Fruit fly (Drosophila melanogaster): ENCODE results near the gene Nup107.

The Nup107 gene

DNA sequence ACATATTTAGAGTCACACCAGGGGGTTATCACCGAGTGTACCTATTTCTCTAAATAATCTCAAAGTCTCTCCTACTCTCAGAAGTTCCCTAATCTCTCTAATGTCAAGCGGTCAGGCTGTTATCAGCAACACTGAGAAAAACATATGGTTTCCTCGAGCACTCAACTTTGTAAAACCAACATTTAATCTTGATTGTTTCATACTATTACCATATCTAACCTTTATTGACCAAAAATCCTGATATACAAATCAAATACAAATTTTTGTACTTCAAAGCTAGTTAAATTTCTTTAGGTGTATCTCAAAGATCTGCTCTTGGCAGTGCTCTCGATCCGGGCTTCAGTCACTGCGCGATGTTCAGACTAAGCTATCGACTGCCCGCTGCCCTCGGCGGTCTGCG, 32.6 kb downstream of the Nup107 start, which contains the start of gene CG6415 (continued):
- no peak for TF ChIP-seq CG3032 (tag; optimal IDR thresholded peaks at IDR 0.05)
- no peak for TF ChIP-seq CG7368 (GFP tag; optimal IDR thresholded peaks at IDR 0.05)
- peak; percentile 58 for TF ChIP-seq vri (GFP tag; optimal IDR thresholded peaks at IDR 0.05)
- peak; percentile 71 for TF ChIP-seq CG15336 (GFP tag; IDR thresholded peaks at IDR 0.05)
- TF ChIP-seq CG16779 (tag; optimal IDR thresholded peaks at IDR 0.05) = no peak
- peak; percentile 5 for TF ChIP-seq dac (GFP tag; optimal IDR thresholded peaks at IDR 0.05)
- TF ChIP-seq CG11762 (GFP tag; optimal IDR thresholded peaks at IDR 0.05; ENCODE audit: insufficient read depth) = no peak
- no peak for TF ChIP-seq CG34406 (GFP tag; optimal IDR thresholded peaks at IDR 0.05)
- peak; percentile 48 for TF ChIP-seq CG4318 (GFP tag; optimal IDR thresholded peaks at IDR 0.05)
- TF ChIP-seq CG8632 (GFP tag; optimal IDR thresholded peaks at IDR 0.05) = no peak
- no peak for TF ChIP-seq Lpt (GFP tag; optimal IDR thresholded peaks at IDR 0.05)
- no peak for TF ChIP-seq CG6792 (GFP tag; optimal IDR thresholded peaks at IDR 0.05)
- peak; percentile 71 for TF ChIP-seq Hr4 (GFP tag; optimal IDR thresholded peaks at IDR 0.05)
- TF ChIP-seq Sox102F (GFP tag; optimal IDR thresholded peaks at IDR 0.05) = no peak
- no peak for TF ChIP-seq fd85E (GFP tag; optimal IDR thresholded peaks at IDR 0.05)
- TF ChIP-seq salr (GFP tag; optimal IDR thresholded peaks at IDR 0.05) = no peak
- TF ChIP-seq Met (GFP tag; optimal IDR thresholded peaks at IDR 0.05) = peak; percentile 34

DNA sequence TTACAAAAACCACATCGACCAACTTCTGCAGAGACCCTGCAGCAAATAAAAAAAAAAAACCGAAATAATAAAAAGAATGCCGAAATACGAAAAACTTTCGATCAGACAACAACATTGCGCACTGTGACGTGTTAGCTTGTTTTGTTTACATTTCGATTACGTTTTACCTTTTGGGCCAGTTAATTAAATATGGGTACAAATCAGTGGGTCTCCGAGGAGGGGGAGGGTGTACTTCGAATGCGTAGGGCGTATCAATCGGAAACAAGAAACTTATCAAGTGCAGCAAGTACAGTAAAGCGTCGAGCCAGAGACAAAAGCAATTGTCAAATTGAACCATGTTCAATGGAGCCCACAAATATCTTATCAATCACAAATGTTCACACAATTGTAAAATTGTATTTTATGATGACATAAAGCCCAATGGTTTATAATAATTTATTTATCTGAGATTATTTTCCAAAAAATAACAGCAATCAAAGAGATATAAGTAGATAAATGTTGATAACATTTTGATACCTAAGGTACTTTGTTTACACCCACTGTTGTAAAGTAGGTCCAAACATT, 34.3 kb downstream of the Nup107 start, which contains the start of gene Lip1:
Lip1 (minus strand) TSS at position 46 of the 564 bp plus-strand sequence.
- peak; percentile 15 for TF ChIP-seq fkh (GFP tag; optimal IDR thresholded peaks at IDR 0.05)
- no peak for TF ChIP-seq CG15336 (GFP tag; IDR thresholded peaks at IDR 0.05)
- TF ChIP-seq Eip93F (GFP tag; optimal IDR thresholded peaks at IDR 0.05) = no peak
- no peak for TF ChIP-seq cyc (GFP tag; optimal IDR thresholded peaks at IDR 0.05)
- TF ChIP-seq Met (GFP tag; optimal IDR thresholded peaks at IDR 0.05) = no peak
- peak; percentile 23 for TF ChIP-seq svp (GFP tag)

- TF ChIP-seq CG6276 (GFP tag; optimal IDR thresholded peaks at IDR 0.05) (no peak), svp (GFP tag) (peak; percentile 18), CG31627 (GFP tag; optimal IDR thresholded peaks at IDR 0.05) (no peak), CG32006 (GFP tag; optimal IDR thresholded peaks at IDR 0.05) (peak; percentile 27), topi (GFP tag; optimal IDR thresholded peaks at IDR 0.05) (no peak), CG4318 (GFP tag; optimal IDR thresholded peaks at IDR 0.05) (no peak), CG11294 (GFP tag; IDR thresholded peaks at IDR 0.05) (no peak), Eip75B (GFP tag; optimal IDR thresholded peaks at IDR 0.05) (no peak), Eip78C (GFP tag) (peak; percentile 81), cyc (GFP tag; optimal IDR thresholded peaks at IDR 0.05) (no peak), CG6163 (GFP tag; IDR thresholded peaks at IDR 0.05) (no peak), eg (GFP tag; IDR thresholded peaks at IDR 0.05) (0 out of 3 replicates have a peak, but pooled peaks have one; percentile 13), CG8119 (GFP tag; IDR thresholded peaks at IDR 0.05) (no peak), salr (GFP tag; optimal IDR thresholded peaks at IDR 0.05) (no peak), dsx (GFP tag; optimal IDR thresholded peaks at IDR 0.05; ENCODE audit: poor library complexity, severe bottlenecking) (no peak), Gug (GFP tag; IDR thresholded peaks at IDR 0.05) (no peak), CG11902 (GFP tag; optimal IDR thresholded peaks at IDR 0.05) (no peak), CG16779 (tag; optimal IDR thresholded peaks at IDR 0.05) (no peak), net (GFP tag; optimal IDR thresholded peaks at IDR 0.05) (no peak), lz (GFP tag; optimal IDR thresholded peaks at IDR 0.05) (no peak), CG3032 (tag; optimal IDR thresholded peaks at IDR 0.05) (no peak), Smox (GFP tag; optimal IDR thresholded peaks at IDR 0.05) (no peak), CG6792 (GFP tag; optimal IDR thresholded peaks at IDR 0.05) (no peak)
Measured at dm6 chr2L:10697992-10698391, 37.9 kb downstream of the Nup107 start, which contains the start of gene CG7300. Gene CG7300 (minus strand): TSS chr2L:10698043.
